Fruit fly (Drosophila melanogaster): ENCODE results near the gene CG34301.

DNA sequence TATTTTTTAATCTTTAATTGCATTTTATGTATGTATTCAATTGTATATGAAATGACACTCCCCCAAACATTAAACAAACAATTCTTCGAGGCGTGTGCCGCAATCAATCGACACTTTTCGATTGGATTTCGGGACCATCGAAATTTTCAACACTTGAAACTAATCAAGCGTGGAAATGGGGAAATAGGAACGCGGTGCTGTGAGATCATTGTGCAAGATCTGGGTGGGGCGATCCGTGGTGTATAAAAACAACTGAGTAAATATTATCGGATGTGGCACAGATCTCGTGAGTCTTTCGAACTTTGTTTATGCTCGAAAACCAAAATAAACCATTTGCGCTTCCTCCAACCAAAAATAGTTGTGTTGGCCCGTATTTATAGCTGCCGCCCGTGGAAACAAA lies 32.0 kb upstream of the CG34301 start:
- TF ChIP-seq usp (GFP tag; optimal IDR thresholded peaks at IDR 0.05) = no peak
- TF ChIP-seq Dll (optimal IDR thresholded peaks at IDR 0.05) = no peak
- no peak for TF ChIP-seq pan (optimal IDR thresholded peaks at IDR 0.05)
- no peak for TF ChIP-seq EcR (GFP tag; optimal IDR thresholded peaks at IDR 0.05)
